Worm (Caenorhabditis elegans): ENCODE results near the gene lgc-11.

ce11 chrX:7478948-7479347 is 27.5 kb downstream of the lgc-11 start, which contains the start of gene mek-1:
- no peak for TF ChIP-seq F33H1.4 (GFP tag; IDR thresholded peaks at IDR 0.05)
- TF ChIP-seq nhr-120 (GFP tag; IDR thresholded peaks at IDR 0.05) = no peak
- no peak for TF ChIP-seq bed-2 (GFP tag; IDR thresholded peaks at IDR 0.05)
- no peak for TF ChIP-seq ama-1 (optimal IDR thresholded peaks at IDR 0.05)
- TF ChIP-seq ama-1 (GFP tag; optimal IDR thresholded peaks at IDR 0.05) = no peak
- TF ChIP-seq pha-4 (tag; optimal IDR thresholded peaks at IDR 0.05) = no peak
- TF ChIP-seq nfyb-1 (GFP tag; IDR thresholded peaks at IDR 0.05) = no peak
